Worm (Caenorhabditis elegans) whole organism, early embryonic: ENCODE results near the gene H03E18.2.

Source experiments
- B0310.2 ChIP-seq: sonication (generic microtip); optimal IDR thresholded peaks from 2 replicates; lab custom pipeline; 2016; ENCODE audit warnings: mild to moderate bottlenecking, missing genetic modification characterization, missing compliant biosample characterization
- F13C5.2 ChIP-seq: sonication (generic microtip); optimal IDR thresholded peaks from 2 replicates; lab custom pipeline; 2017; ENCODE audit warnings: mild to moderate bottlenecking, missing genetic modification characterization, inconsistent platforms, missing compliant biosample characterization
- aly-1 ChIP-seq: sonication (generic microtip); optimal IDR thresholded peaks from 2 replicates; lab custom pipeline; 2016; ENCODE audit warnings: missing genetic modification characterization, missing compliant biosample characterization
- ama-1 ChIP-seq: fragments of 150-350 bp; optimal IDR thresholded peaks from 2 replicates; lab custom pipeline; 2014
- ceh-36 ChIP-seq: sonication (generic microtip); optimal IDR thresholded peaks from 2 replicates; lab custom pipeline; 2016; ENCODE audit warnings: missing genetic modification characterization, inconsistent platforms, missing compliant biosample characterization
- ets-7 ChIP-seq: sonication (generic microtip); optimal IDR thresholded peaks from 2 replicates; lab custom pipeline; 2016; ENCODE audit warnings: missing genotype, missing genetic modification characterization, missing compliant biosample characterization
- flt-1 ChIP-seq: fragments of 200-800 bp; sonication (Bioruptor generic); IDR thresholded peaks from 2 replicates; pipeline ENCODE4 v1.3.6; 2022; ENCODE audit warnings: missing genetic modification characterization, missing compliant biosample characterization
- hmbx-1 ChIP-seq: sonication (generic microtip); optimal IDR thresholded peaks from 2 replicates; lab custom pipeline; 2016; ENCODE audit warnings: mild to moderate bottlenecking, missing genetic modification characterization, missing compliant biosample characterization
- hmg-4 ChIP-seq: fragments of 200-800 bp; sonication (Bioruptor generic); optimal IDR thresholded peaks from 2 replicates; lab custom pipeline; 2018; ENCODE audit warnings: mild to moderate bottlenecking, missing genetic modification characterization, missing compliant biosample characterization
- hnd-1 ChIP-seq: sonication (generic microtip); optimal IDR thresholded peaks from 2 replicates; lab custom pipeline; 2016; ENCODE audit warnings: missing genetic modification characterization, missing compliant biosample characterization
- scrt-1 ChIP-seq: fragments of 200-800 bp; sonication (Bioruptor generic); IDR thresholded peaks from 2 replicates; pipeline ENCODE4 v1.3.6; 2022; ENCODE audit warnings: missing genetic modification characterization, missing compliant biosample characterization
- tbx-11 ChIP-seq: fragments of 200-800 bp; sonication (Bioruptor generic); IDR thresholded peaks from 2 replicates; pipeline ENCODE4 v1.3.6; 2022; ENCODE audit warnings: missing genetic modification characterization, missing compliant biosample characterization

DNA sequence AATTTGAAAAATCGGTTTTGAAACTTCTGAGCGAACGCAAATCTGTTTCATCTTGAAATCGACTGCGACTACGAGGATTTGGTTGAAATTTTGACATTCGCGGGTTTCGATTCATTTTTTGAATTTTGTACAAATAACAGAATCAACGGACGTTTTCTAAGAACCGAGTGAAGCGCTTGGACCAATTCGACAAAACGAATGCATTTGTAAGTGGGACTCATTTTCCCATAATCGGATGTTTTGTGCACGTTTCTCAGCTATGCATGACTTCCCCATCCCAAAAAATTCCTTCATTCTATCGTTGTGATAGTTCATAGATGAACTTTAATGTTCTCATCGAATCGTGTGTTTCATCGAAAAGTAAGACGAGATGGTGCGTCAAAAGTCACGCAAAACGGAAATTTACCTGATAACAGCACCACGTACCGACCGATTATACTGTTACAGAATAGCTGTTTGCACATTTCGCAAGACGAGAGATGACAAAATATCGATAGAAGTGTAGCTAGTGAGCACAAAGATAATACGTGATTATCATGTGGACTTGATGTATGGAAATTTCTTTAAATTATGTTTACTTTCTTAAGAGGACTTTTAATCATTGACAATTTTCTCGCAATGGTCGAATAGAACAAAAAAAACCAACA, 50.1 kb downstream of the H03E18.2 start, which contains the start of gene mec-10:
- no peak for TF ChIP-seq ama-1
- no peak for TF ChIP-seq F13C5.2 (tag; lab: Kevin White, UChicago)
- TF ChIP-seq ceh-36 (tag; lab: Kevin White, UChicago): no peak
- TF ChIP-seq hmg-4: no peak
- TF ChIP-seq tbx-11 (GFP tag; lab: Robert Waterston, UW): no peak
- no peak for TF ChIP-seq flt-1
- no peak for TF ChIP-seq scrt-1 (GFP tag; lab: Robert Waterston, UW)
- TF ChIP-seq hmbx-1 (tag; lab: Kevin White, UChicago): no peak
- TF ChIP-seq aly-1: no peak
- TF ChIP-seq hnd-1: no peak
- no peak for TF ChIP-seq ets-7 (tag; lab: Kevin White, UChicago)
- TF ChIP-seq B0310.2 (tag; lab: Kevin White, UChicago): no peak
